Fruit fly (Drosophila melanogaster): ENCODE results near the gene Pfdn1.

- TF ChIP-seq CG15011 (GFP tag; optimal IDR thresholded peaks at IDR 0.05) (no peak), gcm2 (GFP tag; optimal IDR thresholded peaks at IDR 0.05) (no peak), CG4707 (GFP tag; optimal IDR thresholded peaks at IDR 0.05) (no peak), HmgZ (tag; optimal IDR thresholded peaks at IDR 0.05) (no peak), CG11723 (GFP tag; optimal IDR thresholded peaks at IDR 0.05) (no peak), crc (GFP tag; optimal IDR thresholded peaks at IDR 0.05) (no peak), CG6272 (GFP tag; IDR thresholded peaks at IDR 0.05) (no peak), lov (optimal IDR thresholded peaks at IDR 0.05) (no peak), lov (GFP tag; IDR thresholded peaks at IDR 0.05) (no peak), Rfx (GFP tag; IDR thresholded peaks at IDR 0.05) (no peak), pum (GFP tag; optimal IDR thresholded peaks at IDR 0.05) (no peak), org-1 (GFP tag; optimal IDR thresholded peaks at IDR 0.05) (no peak)
Observed at dm6 chr2L:6036710-6037109, 32.2 kb upstream of the Pfdn1 start, which contains the start of gene mtm.

All from whole organism, embryonic.